Fruit fly (Drosophila melanogaster) whole organism, adult: ENCODE measurements around the gene CG31229.

Experiments used
- CG1620 ChIP-seq: fragments of 200-800 bp; sonication (Bioruptor generic); optimal IDR thresholded peaks from 2 replicates; lab custom pipeline; 2016; ENCODE audit warnings: missing biosample characterization, missing genetic modification characterization
- kay ChIP-seq: fragments of 200-800 bp; sonication (Bioruptor generic); peaks from one replicate; lab custom pipeline; 2016; ENCODE audit warnings: missing biosample characterization, missing genetic modification characterization, borderline replicate concordance

DNA sequence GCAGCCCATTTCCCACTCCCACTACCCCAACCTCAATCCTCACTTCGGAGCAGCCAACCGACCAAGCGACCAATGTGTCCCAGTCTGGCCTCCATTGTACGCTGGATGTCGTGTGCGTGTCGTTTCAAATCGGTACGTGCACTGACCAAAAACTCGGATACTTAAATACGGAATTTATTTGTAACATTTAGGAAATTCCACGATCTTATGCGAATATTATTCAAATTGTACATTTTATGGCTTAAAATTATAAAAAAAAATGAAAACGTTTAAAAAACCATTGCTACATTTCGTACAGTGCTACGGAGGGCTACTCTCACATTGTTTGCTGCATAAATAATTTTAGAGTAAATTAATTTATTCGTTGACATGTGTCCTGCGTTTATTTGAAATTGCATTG is 43.1 kb upstream of the CG31229 start:
- TF ChIP-seq CG1620 (GFP tag; lab: Kevin White, UChicago) = no peak
- TF ChIP-seq kay (GFP tag; lab: Kevin White, UChicago) = no peak
